Fruit fly (Drosophila melanogaster) whole organism, embryonic: ENCODE results near the gene Dlc90F.

ENCODE experiments used
- Abd-B ChIP-seq: fragments of 200-800 bp; sonication (Bioruptor generic); optimal IDR thresholded peaks from 2 replicates; lab custom pipeline; 2018; ENCODE audit warnings: missing biosample characterization, mild to moderate bottlenecking, missing genetic modification characterization, moderate library complexity
- Aef1 ChIP-seq: fragments of 200-800 bp; sonication (Bioruptor generic); IDR thresholded peaks from 3 replicates; pipeline ENCODE4 v1.3.6; 2022; ENCODE audit warnings: missing biosample characterization, missing genetic modification characterization
- Antp ChIP-seq: fragments of 200-800 bp; sonication (Bioruptor generic); optimal IDR thresholded peaks from 3 replicates; lab custom pipeline; 2016; ENCODE audit warnings: missing biosample characterization, missing genetic modification characterization
- Bteb2 ChIP-seq: fragments of 200-800 bp; sonication (Bioruptor generic); optimal IDR thresholded peaks from 2 replicates; lab custom pipeline; 2016; ENCODE audit warnings: missing biosample characterization, missing genetic modification characterization
- CG10543 ChIP-seq: fragments of 200-800 bp; sonication (Bioruptor generic); optimal IDR thresholded peaks from 3 replicates; lab custom pipeline; 2017; ENCODE audit warnings: missing biosample characterization, mild to moderate bottlenecking, missing genetic modification characterization, moderate library complexity
- CG11456 ChIP-seq: fragments of 200-800 bp; sonication (Bioruptor generic); IDR thresholded peaks from 3 replicates; pipeline ENCODE4 v1.3.6; 2022; ENCODE audit warnings: missing biosample characterization, missing genetic modification characterization
- CG11696 ChIP-seq: fragments of 200-800 bp; sonication (Bioruptor generic); IDR thresholded peaks from 2 replicates; pipeline ENCODE4 v1.3.6; 2022; ENCODE audit warnings: missing biosample characterization, missing genetic modification characterization
- CG11723 ChIP-seq: fragments of 200-800 bp; sonication (Bioruptor generic); optimal IDR thresholded peaks from 2 replicates; lab custom pipeline; 2017; ENCODE audit warnings: missing biosample characterization, mild to moderate bottlenecking, missing genetic modification characterization
- CG12942 ChIP-seq: fragments of 200-800 bp; sonication (Bioruptor generic); optimal IDR thresholded peaks from 3 replicates; lab custom pipeline; 2016; ENCODE audit warnings: missing biosample characterization, missing genetic modification characterization
- CG14050 ChIP-seq: fragments of 200-800 bp; sonication (Bioruptor generic); IDR thresholded peaks from 3 replicates; pipeline ENCODE4 v1.3.6; 2022; ENCODE audit warnings: missing biosample characterization, missing genetic modification characterization
- CG14667 ChIP-seq: fragments of 200-800 bp; sonication (Bioruptor generic); IDR thresholded peaks from 2 replicates; pipeline ENCODE4 v1.3.6; 2022; ENCODE audit warnings: missing biosample characterization, missing genetic modification characterization
- CG15073 ChIP-seq: fragments of 200-800 bp; sonication (Bioruptor generic); optimal IDR thresholded peaks from 2 replicates; lab custom pipeline; 2016; ENCODE audit warnings: missing biosample characterization, missing genetic modification characterization
- CG16813 ChIP-seq: fragments of 200-800 bp; sonication (Bioruptor generic); IDR thresholded peaks from 3 replicates; pipeline ENCODE4 v1.3.6; 2022; ENCODE audit warnings: missing biosample characterization, missing genetic modification characterization; ENCODE audit not compliant: partially characterized antibody
- CG2199 ChIP-seq: fragments of 200-800 bp; sonication (Bioruptor generic); IDR thresholded peaks from 3 replicates; pipeline ENCODE4 v1.3.6; 2022; ENCODE audit warnings: missing biosample characterization, missing genetic modification characterization
- CG2678 ChIP-seq: fragments of 200-800 bp; sonication (Bioruptor generic); optimal IDR thresholded peaks from 3 replicates; lab custom pipeline; 2019; ENCODE audit warnings: missing biosample characterization, mild to moderate bottlenecking, missing genetic modification characterization, moderate library complexity
- CG32772 ChIP-seq: fragments of 200-800 bp; sonication (Bioruptor generic); IDR thresholded peaks from 2 replicates; pipeline ENCODE4 v1.3.6; 2022; ENCODE audit warnings: missing biosample characterization, missing genetic modification characterization
- CG3281 ChIP-seq: fragments of 200-800 bp; sonication (Bioruptor generic); optimal IDR thresholded peaks from 3 replicates; lab custom pipeline; 2017; ENCODE audit warnings: missing biosample characterization, mild to moderate bottlenecking, missing genetic modification characterization
- CG34376 ChIP-seq: fragments of 200-800 bp; sonication (Bioruptor generic); optimal IDR thresholded peaks from 2 replicates; lab custom pipeline; 2018; ENCODE audit warnings: missing biosample characterization, mild to moderate bottlenecking, missing genetic modification characterization
- CG3838 ChIP-seq: fragments of 200-800 bp; sonication (Bioruptor generic); optimal IDR thresholded peaks from 3 replicates; lab custom pipeline; 2016; ENCODE audit warnings: missing biosample characterization, missing genetic modification characterization
- CG3847 ChIP-seq: fragments of 200-800 bp; sonication (Bioruptor generic); IDR thresholded peaks from 2 replicates; pipeline ENCODE4 v1.3.6; 2022; ENCODE audit warnings: missing biosample characterization, missing genetic modification characterization
- CG3995 ChIP-seq: fragments of 200-800 bp; sonication (Bioruptor generic); optimal IDR thresholded peaks from 3 replicates; lab custom pipeline; 2016; ENCODE audit warnings: missing biosample characterization, missing genetic modification characterization
- CG4730 ChIP-seq: fragments of 200-800 bp; sonication (Bioruptor generic); IDR thresholded peaks from 2 replicates; pipeline ENCODE4 v1.3.6; 2022; ENCODE audit warnings: missing biosample characterization, missing genetic modification characterization
- CG5245 ChIP-seq: fragments of 200-800 bp; sonication (Bioruptor generic); optimal IDR thresholded peaks from 3 replicates; lab custom pipeline; 2016; ENCODE audit warnings: missing biosample characterization, missing genetic modification characterization
- CG5953 ChIP-seq: fragments of 200-800 bp; sonication (Bioruptor generic); IDR thresholded peaks from 2 replicates; pipeline ENCODE4 v1.3.6; 2022; ENCODE audit warnings: missing biosample characterization, missing genetic modification characterization
- CG6683 ChIP-seq: fragments of 200-800 bp; sonication (Bioruptor generic); optimal IDR thresholded peaks from 2 replicates; lab custom pipeline; 2017; ENCODE audit warnings: missing biosample characterization, mild to moderate bottlenecking, missing genetic modification characterization, missing genetic modification reagents
- CoRest ChIP-seq: fragments of 200-800 bp; sonication (Bioruptor generic); optimal IDR thresholded peaks from 3 replicates; lab custom pipeline; 2018; ENCODE audit warnings: missing biosample characterization, mild to moderate bottlenecking, missing genetic modification characterization, moderate library complexity
- Hsf ChIP-seq: fragments of 200-800 bp; sonication (Bioruptor generic); optimal IDR thresholded peaks from 3 replicates; lab custom pipeline; 2016; ENCODE audit warnings: missing biosample characterization, missing genetic modification characterization
- Lpt ChIP-seq: fragments of >200 bp; optimal IDR thresholded peaks from 2 replicates; lab custom pipeline; 2018; ENCODE audit warnings: missing biosample characterization, missing genetic modification characterization
- Mes4 ChIP-seq: fragments of 200-800 bp; sonication (Bioruptor generic); optimal IDR thresholded peaks from 2 replicates; lab custom pipeline; 2016; ENCODE audit warnings: missing biosample characterization, missing genetic modification characterization
- Neu2 ChIP-seq: fragments of 200-800 bp; sonication (Bioruptor generic); optimal IDR thresholded peaks from 3 replicates; lab custom pipeline; 2016; ENCODE audit warnings: missing biosample characterization, missing genetic modification characterization, borderline replicate concordance
- Nf-YB ChIP-seq: fragments of 200-800 bp; sonication (Bioruptor generic); optimal IDR thresholded peaks from 3 replicates; lab custom pipeline; 2019; ENCODE audit warnings: missing biosample characterization, mild to moderate bottlenecking, missing genetic modification characterization, moderate library complexity
- Sin3A ChIP-seq: fragments of >200 bp; optimal IDR thresholded peaks from 2 replicates; lab custom pipeline; 2018
- Usf ChIP-seq: fragments of 200-800 bp; sonication (Bioruptor generic); optimal IDR thresholded peaks from 2 replicates; lab custom pipeline; 2017; ENCODE audit warnings: missing genotype, missing biosample characterization, missing genetic modification characterization
- ab ChIP-seq: fragments of 200-800 bp; sonication (Bioruptor generic); optimal IDR thresholded peaks from 2 replicates; lab custom pipeline; 2016; ENCODE audit warnings: missing biosample characterization, missing genetic modification characterization
- bbx ChIP-seq: fragments of 200-800 bp; sonication (Bioruptor generic); IDR thresholded peaks from 2 replicates; pipeline ENCODE4 v1.3.6; 2022; ENCODE audit warnings: missing biosample characterization, missing genetic modification characterization; ENCODE audit not compliant: partially characterized antibody
- cad ChIP-seq: fragments of >200 bp; optimal IDR thresholded peaks from 2 replicates; lab custom pipeline; 2017; ENCODE audit warnings: missing biosample characterization, missing genetic modification characterization
- corto ChIP-seq: fragments of 200-800 bp; sonication (Bioruptor generic); optimal IDR thresholded peaks from 2 replicates; lab custom pipeline; 2016; ENCODE audit warnings: missing biosample characterization, mild to moderate bottlenecking, missing genetic modification characterization, moderate library complexity
- dm ChIP-seq: fragments of 200-800 bp; sonication (Bioruptor generic); optimal IDR thresholded peaks from 3 replicates; lab custom pipeline; 2016; ENCODE audit warnings: missing biosample characterization, missing genetic modification characterization
- emc ChIP-seq: fragments of 200-800 bp; sonication (Bioruptor generic); optimal IDR thresholded peaks from 2 replicates; lab custom pipeline; 2016; ENCODE audit warnings: missing biosample characterization, missing genetic modification characterization
- eyg ChIP-seq: fragments of 200-800 bp; sonication (Bioruptor generic); optimal IDR thresholded peaks from 3 replicates; lab custom pipeline; 2016; ENCODE audit warnings: missing biosample characterization, missing genetic modification characterization
- gfzf ChIP-seq: fragments of 200-800 bp; sonication (Bioruptor generic); optimal IDR thresholded peaks from 2 replicates; lab custom pipeline; 2016; ENCODE audit warnings: missing biosample characterization, mild to moderate bottlenecking, missing genetic modification characterization, moderate library complexity
- ken ChIP-seq: fragments of 200-800 bp; sonication (Bioruptor generic); IDR thresholded peaks from 3 replicates; pipeline ENCODE4 v1.3.6; 2022; ENCODE audit warnings: missing biosample characterization, missing genetic modification characterization
- luna ChIP-seq: fragments of 200-800 bp; sonication (Bioruptor generic); optimal IDR thresholded peaks from 2 replicates; lab custom pipeline; 2016; ENCODE audit warnings: missing biosample characterization, missing genetic modification characterization
- mam ChIP-seq: fragments of 200-800 bp; sonication (Bioruptor generic); optimal IDR thresholded peaks from 3 replicates; lab custom pipeline; 2016; ENCODE audit warnings: missing biosample characterization, missing genetic modification characterization
- nerfin-2 ChIP-seq: fragments of 200-800 bp; sonication (Bioruptor generic); IDR thresholded peaks from 2 replicates; pipeline ENCODE4 v1.3.6; 2022; ENCODE audit warnings: missing biosample characterization, missing genetic modification characterization; ENCODE audit not compliant: partially characterized antibody
- phol ChIP-seq: fragments of 200-800 bp; sonication (Bioruptor generic); optimal IDR thresholded peaks from 3 replicates; lab custom pipeline; 2018; ENCODE audit warnings: missing biosample characterization, mild to moderate bottlenecking, missing genetic modification characterization, moderate library complexity
- pnt ChIP-seq: fragments of 200-800 bp; sonication (Bioruptor generic); optimal IDR thresholded peaks from 3 replicates; lab custom pipeline; 2016; ENCODE audit warnings: missing biosample characterization, missing genetic modification characterization
- schlank ChIP-seq: fragments of 200-800 bp; sonication (Bioruptor generic); optimal IDR thresholded peaks from 2 replicates; lab custom pipeline; 2018; ENCODE audit warnings: missing biosample characterization, mild to moderate bottlenecking, missing genetic modification characterization
- tup ChIP-seq: fragments of 200-800 bp; sonication (Bioruptor generic); optimal IDR thresholded peaks from 2 replicates; lab custom pipeline; 2016; ENCODE audit warnings: missing biosample characterization, mild to moderate bottlenecking, missing genetic modification characterization, moderate library complexity
- yki ChIP-seq: fragments of >200 bp; optimal IDR thresholded peaks from 3 replicates; lab custom pipeline; 2018
- zf30C ChIP-seq: fragments of 200-800 bp; sonication (Bioruptor generic); optimal IDR thresholded peaks from 3 replicates; lab custom pipeline; 2018; ENCODE audit warnings: missing biosample characterization, mild to moderate bottlenecking, missing genetic modification characterization

Dlc90F gene

DNA sequence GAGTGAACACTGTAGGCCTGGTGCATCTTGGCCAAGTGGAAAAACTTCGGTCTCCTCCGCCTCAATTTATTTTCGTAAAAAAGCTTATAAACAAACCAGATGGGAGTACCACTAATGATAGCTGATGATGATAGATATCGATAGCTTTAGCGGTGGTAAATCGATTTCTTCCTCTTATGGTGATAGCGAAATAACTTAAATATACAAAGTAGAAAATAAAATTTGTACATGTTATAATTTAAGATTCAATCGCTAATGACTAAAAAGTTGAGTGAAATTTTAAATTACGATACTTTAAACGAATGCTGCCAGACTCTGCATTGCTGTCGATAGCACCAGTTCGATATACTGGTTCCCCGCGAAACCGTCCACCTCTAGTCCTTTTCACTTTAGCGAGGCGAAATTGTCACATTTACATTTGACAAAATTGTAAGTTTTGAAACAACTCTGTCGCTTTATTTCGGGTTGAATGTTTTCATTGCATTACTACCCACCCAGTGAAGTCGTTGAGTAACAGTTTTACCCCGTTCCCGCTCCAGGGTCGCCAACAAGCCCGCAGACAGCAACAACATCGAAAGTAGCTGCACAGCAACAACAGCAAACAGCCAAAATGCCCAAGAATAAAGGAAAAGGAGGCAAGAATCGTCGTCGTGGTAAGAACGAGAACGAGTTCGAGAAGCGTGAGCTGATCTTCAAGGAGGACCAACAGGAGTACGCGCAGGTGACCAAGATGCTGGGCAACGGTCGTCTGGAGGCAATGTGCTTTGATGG is 24.5 kb upstream of the Dlc90F start, which contains the start of the genes Vps39 and eIF1A (continued):
- no peak for TF ChIP-seq Nf-YB (GFP tag; lab: Kevin White, UChicago)
- peak; percentile 80 for TF ChIP-seq Sin3A (lab: Kevin White, UChicago)
- TF ChIP-seq CG11456 (GFP tag; lab: Robert Waterston, UW) = peak; percentile 35; the same call in 1 of the 3 replicates
- peak; percentile 91 for TF ChIP-seq CG16813 (GFP tag; lab: Robert Waterston, UW)
- no peak for TF ChIP-seq CG6683 (GFP tag; lab: Kevin White, UChicago)
- TF ChIP-seq Abd-B (GFP tag; lab: Kevin White, UChicago) = no peak
- no peak for TF ChIP-seq CG4730 (GFP tag; lab: Robert Waterston, UW)
- TF ChIP-seq corto = no peak
- peak; percentile 51 for TF ChIP-seq CoRest (tag; lab: Kevin White, UChicago)
- no peak for TF ChIP-seq eyg
- TF ChIP-seq Mes4 (GFP tag; lab: Kevin White, UChicago) = no peak
- TF ChIP-seq dm (GFP tag; lab: Kevin White, UChicago) = peak; percentile 76
- TF ChIP-seq gfzf = peak; percentile 12
- no peak for TF ChIP-seq Bteb2 (GFP tag; lab: Kevin White, UChicago)
- peak; percentile 67 for TF ChIP-seq bbx (GFP tag; lab: Robert Waterston, UW)
- TF ChIP-seq CG3995 (GFP tag; lab: Kevin White, UChicago) = peak; percentile 53
- peak; percentile 47 for TF ChIP-seq mam (GFP tag; lab: Kevin White, UChicago)
- TF ChIP-seq nerfin-2 (GFP tag; lab: Robert Waterston, UW) = no peak; the same call in none of the 2 replicates
- no peak for TF ChIP-seq ken (GFP tag; lab: Robert Waterston, UW)
- TF ChIP-seq cad (GFP tag; lab: Kevin White, UChicago) = no peak
- peak; percentile 49 for TF ChIP-seq phol
- no peak for TF ChIP-seq CG2678
- TF ChIP-seq CG10543 = peak; percentile 15
- TF ChIP-seq CG14667 = no peak
- TF ChIP-seq schlank (tag; lab: Kevin White, UChicago) = no peak
- no peak for TF ChIP-seq CG11723 (GFP tag; lab: Kevin White, UChicago)
- TF ChIP-seq Hsf (GFP tag; lab: Kevin White, UChicago) = no peak
- no peak for TF ChIP-seq yki
- TF ChIP-seq emc (GFP tag; lab: Kevin White, UChicago) = no peak
- TF ChIP-seq pnt (GFP tag; lab: Kevin White, UChicago) = no peak
- no peak for TF ChIP-seq zf30C (GFP tag; lab: Kevin White, UChicago)
- TF ChIP-seq CG5245 (GFP tag; lab: Kevin White, UChicago) = no peak
- no peak for TF ChIP-seq CG34376
- no peak for TF ChIP-seq Usf (GFP tag; lab: Kevin White, UChicago)
- TF ChIP-seq CG14050 (GFP tag; lab: Robert Waterston, UW) = no peak
- TF ChIP-seq Antp = peak; percentile 4
- TF ChIP-seq CG15073 (GFP tag; lab: Kevin White, UChicago) = no peak
- no peak for TF ChIP-seq tup
- TF ChIP-seq CG5953 (GFP tag; lab: Robert Waterston, UW) = no peak
- TF ChIP-seq CG2199 (GFP tag; lab: Robert Waterston, UW) = no peak
- no peak for TF ChIP-seq luna (GFP tag; lab: Kevin White, UChicago)
- no peak for TF ChIP-seq CG12942 (GFP tag; lab: Kevin White, UChicago)
- no peak for TF ChIP-seq CG3281 (GFP tag; lab: Kevin White, UChicago)
- no peak for TF ChIP-seq ab (GFP tag; lab: Kevin White, UChicago)
- TF ChIP-seq CG11696 (GFP tag; lab: Robert Waterston, UW) = no peak
- TF ChIP-seq CG3847 = peak; percentile 48
- TF ChIP-seq Lpt = no peak
- no peak for TF ChIP-seq Neu2 (GFP tag; lab: Kevin White, UChicago)
- no peak for TF ChIP-seq CG32772
- TF ChIP-seq Aef1 (GFP tag; lab: Robert Waterston, UW) = 0 out of 3 replicates have a peak, but pooled peaks have one; percentile 21
- TF ChIP-seq CG3838 (GFP tag; lab: Kevin White, UChicago) = peak; percentile 2
